Worm (Caenorhabditis elegans) whole organism, L3 larva: Measurements from ENCODE around the gene H25K10.1.

Source experiments
- R02D3.7 ChIP-seq: fragments of 150-350 bp; optimal IDR thresholded peaks from 2 replicates; lab custom pipeline; 2014; ENCODE audit warnings: missing biosample characterization, missing genetic modification characterization
- aly-2 ChIP-seq: fragments of 150-350 bp; optimal IDR thresholded peaks from 2 replicates; lab custom pipeline; 2014; ENCODE audit warnings: missing biosample characterization, missing genetic modification characterization
- ama-1 ChIP-seq: fragments of 150-350 bp; optimal IDR thresholded peaks from 2 replicates; lab custom pipeline; 2018
- ceh-16 ChIP-seq: sonication (generic microtip); optimal IDR thresholded peaks from 2 replicates; lab custom pipeline; 2017; ENCODE audit warnings: missing biosample characterization, missing genetic modification characterization
- ceh-28 ChIP-seq: fragments of 150-350 bp; optimal IDR thresholded peaks from 2 replicates; lab custom pipeline; 2014; ENCODE audit warnings: missing biosample characterization, missing genetic modification reagents, missing genetic modification characterization
- ceh-82 ChIP-seq: fragments of 150-350 bp; optimal IDR thresholded peaks from 2 replicates; lab custom pipeline; 2014; ENCODE audit warnings: missing biosample characterization, missing genetic modification characterization
- ceh-9 ChIP-seq: sonication (generic microtip); optimal IDR thresholded peaks from 2 replicates; lab custom pipeline; 2018; ENCODE audit warnings: missing biosample characterization, missing genetic modification characterization
- daf-12 ChIP-seq: fragments of 150-350 bp; optimal IDR thresholded peaks from 2 replicates; lab custom pipeline; 2014; ENCODE audit warnings: missing biosample characterization, missing genetic modification reagents, missing genetic modification characterization
- egl-27 ChIP-seq: sonication (generic microtip); optimal IDR thresholded peaks from 4 replicates; lab custom pipeline; 2017; ENCODE audit warnings: missing biosample characterization, missing genetic modification reagents, missing genetic modification characterization
- elt-1 ChIP-seq: fragments of 150-350 bp; optimal IDR thresholded peaks from 2 replicates; lab custom pipeline; 2014; ENCODE audit warnings: missing biosample characterization, missing genetic modification characterization
- elt-2 ChIP-seq: sonication (generic microtip); optimal IDR thresholded peaks from 2 replicates; lab custom pipeline; 2016; ENCODE audit warnings: missing genetic modification reagents, mild to moderate bottlenecking, missing genetic modification characterization, missing compliant biosample characterization
- elt-3 ChIP-seq, 3 experiments: fragments of 150-350 bp in 1 of 3; sonication (generic microtip) in 2 of 3; optimal IDR thresholded peaks; 2 replicates in 2 of 3; 4 replicates in 1 of 3; lab custom pipeline; 2014 to 2017; ENCODE audit warnings: missing biosample characterization in 3 of 3, missing genetic modification characterization in 3 of 3
- eor-1 ChIP-seq, 2 experiments: fragments of 150-350 bp; optimal IDR thresholded peaks; 2 replicates each; lab custom pipeline; 2014 to 2018; ENCODE audit warnings: missing biosample characterization in 2 of 2, missing genetic modification characterization in 2 of 2
- fkh-2 ChIP-seq: fragments of 150-350 bp; optimal IDR thresholded peaks from 2 replicates; lab custom pipeline; 2014; ENCODE audit warnings: missing biosample characterization, missing genetic modification reagents, missing genetic modification characterization
- fos-1 ChIP-seq: fragments of 150-350 bp; optimal IDR thresholded peaks from 2 replicates; lab custom pipeline; 2014; ENCODE audit warnings: missing biosample characterization, missing genetic modification characterization
- hmg-11 ChIP-seq: sonication (generic microtip); optimal IDR thresholded peaks from 2 replicates; lab custom pipeline; 2016; ENCODE audit warnings: missing genetic modification characterization, missing compliant biosample characterization
- jun-1 ChIP-seq: fragments of 150-350 bp; optimal IDR thresholded peaks from 2 replicates; lab custom pipeline; 2014; ENCODE audit warnings: missing biosample characterization, missing genetic modification reagents, missing genetic modification characterization
- lin-15B ChIP-seq: fragments of 150-350 bp; optimal IDR thresholded peaks from 2 replicates; lab custom pipeline; 2014; ENCODE audit warnings: missing biosample characterization, missing genetic modification characterization
- lin-39 ChIP-seq: fragments of 150-350 bp; optimal IDR thresholded peaks from 2 replicates; lab custom pipeline; 2018; ENCODE audit warnings: missing biosample characterization, missing genetic modification reagents, missing genetic modification characterization
- mdl-1 ChIP-seq: fragments of 150-350 bp; optimal IDR thresholded peaks from 2 replicates; lab custom pipeline; 2014; ENCODE audit warnings: missing biosample characterization, missing genetic modification characterization
- mml-1 ChIP-seq: fragments of 150-350 bp; sonication (generic microtip); optimal IDR thresholded peaks from 3 replicates; lab custom pipeline; 2014; ENCODE audit warnings: missing biosample characterization, missing genetic modification characterization
- nfya-1 ChIP-seq: sonication (generic microtip); optimal IDR thresholded peaks from 2 replicates; lab custom pipeline; 2017; ENCODE audit warnings: missing genetic modification characterization, mild to moderate bottlenecking, missing compliant biosample characterization, antibody characterized with exemption, moderate library complexity; ENCODE audit not compliant: insufficient read depth
- nhr-12 ChIP-seq: fragments of 150-350 bp; optimal IDR thresholded peaks from 2 replicates; lab custom pipeline; 2014; ENCODE audit warnings: missing biosample characterization, missing genetic modification characterization
- nhr-23 ChIP-seq: fragments of 150-350 bp; optimal IDR thresholded peaks from 2 replicates; lab custom pipeline; 2014; ENCODE audit warnings: missing biosample characterization, missing genetic modification reagents, missing genetic modification characterization
- nhr-25 ChIP-seq: sonication (generic microtip); optimal IDR thresholded peaks from 2 replicates; lab custom pipeline; 2017; ENCODE audit warnings: missing biosample characterization, missing genetic modification characterization
- nhr-28 ChIP-seq: fragments of 150-350 bp; optimal IDR thresholded peaks from 2 replicates; lab custom pipeline; 2014; ENCODE audit warnings: missing biosample characterization, missing genetic modification characterization
- nhr-43 ChIP-seq: sonication (generic microtip); optimal IDR thresholded peaks from 2 replicates; lab custom pipeline; 2016; ENCODE audit warnings: mild to moderate bottlenecking, missing genetic modification characterization, missing compliant biosample characterization; ENCODE audit not compliant: poor library complexity, severe bottlenecking
- nhr-67 ChIP-seq: fragments of 150-350 bp; optimal IDR thresholded peaks from 2 replicates; lab custom pipeline; 2014; ENCODE audit warnings: missing biosample characterization, missing genetic modification characterization
- nhr-76 ChIP-seq: fragments of 150-350 bp; sonication (generic microtip); optimal IDR thresholded peaks from 5 replicates; lab custom pipeline; 2014; ENCODE audit warnings: missing biosample characterization, missing genetic modification characterization
- pha-4 ChIP-seq: fragments of 150-350 bp; optimal IDR thresholded peaks from 2 replicates; lab custom pipeline; 2014; ENCODE audit warnings: missing biosample characterization, missing genetic modification reagents, missing genetic modification characterization
- pqm-1 ChIP-seq: fragments of 150-350 bp; optimal IDR thresholded peaks from 2 replicates; lab custom pipeline; 2017; ENCODE audit warnings: missing biosample characterization, missing genetic modification characterization, inconsistent platforms
- snpc-4 ChIP-seq: fragments of 150-350 bp; optimal IDR thresholded peaks from 2 replicates; lab custom pipeline; 2014; ENCODE audit warnings: missing biosample characterization, missing genetic modification characterization
- tbx-2 ChIP-seq: sonication (generic microtip); optimal IDR thresholded peaks from 2 replicates; lab custom pipeline; 2016; ENCODE audit warnings: mild to moderate bottlenecking, missing genetic modification characterization, missing compliant biosample characterization
- unc-39 ChIP-seq: sonication (generic microtip); optimal IDR thresholded peaks from 4 replicates; lab custom pipeline; 2017; ENCODE audit warnings: missing biosample characterization, missing genetic modification characterization
- unc-62 ChIP-seq: fragments of 150-350 bp; sonication (generic microtip); optimal IDR thresholded peaks from 4 replicates; lab custom pipeline; 2014; ENCODE audit warnings: missing biosample characterization, missing genetic modification reagents, missing genetic modification characterization
- zag-1 ChIP-seq: fragments of 150-350 bp; optimal IDR thresholded peaks from 2 replicates; lab custom pipeline; 2014; ENCODE audit warnings: missing biosample characterization, missing genetic modification characterization

H25K10.1 gene

ce11 chrIV:16178433-16178832 lies 23.7 kb upstream of the H25K10.1 start:
- TF ChIP-seq pqm-1 (tag; lab: Kevin White, UChicago) (peak; percentile 91), elt-2 (tag; lab: Kevin White, UChicago) (peak; percentile 93), eor-1 (tag; optimal IDR thresholded peaks at IDR 0.05; lab: Kevin White, UChicago) (no peak)
- TF ChIP-seq, all 47 proteins: peak for 2

- TF ChIP-seq egl-27 (tag; lab: Kevin White, UChicago) (peak; percentile 6), elt-1 (peak; percentile 31), nhr-25 (peak; percentile 64), mml-1 (tag; lab: Kevin White, UChicago) (no peak), elt-2 (tag; lab: Kevin White, UChicago) (peak; percentile 99), ceh-28 (tag; lab: Kevin White, UChicago) (peak; percentile 63), nhr-43 (tag; lab: Kevin White, UChicago) (peak; percentile 78), ceh-16 (tag; lab: Kevin White, UChicago) (no peak), jun-1 (tag; lab: Kevin White, UChicago) (peak; percentile 87), mdl-1 (tag; lab: Kevin White, UChicago) (peak; percentile 28), R02D3.7 (tag; lab: Kevin White, UChicago) (peak; percentile 2), snpc-4 (tag; lab: Kevin White, UChicago) (peak; percentile 74), daf-12 (tag; lab: Kevin White, UChicago) (no peak), ceh-82 (tag; lab: Kevin White, UChicago) (no peak), fos-1 (tag; lab: Kevin White, UChicago) (no peak), tbx-2 (tag; lab: Kevin White, UChicago) (no peak), nfya-1 (tag; lab: Kevin White, UChicago) (peak; percentile 45), eor-1 (tag; optimal IDR thresholded peaks at IDR 0.05; lab: Kevin White, UChicago) (no peak), pha-4 (tag; lab: Kevin White, UChicago) (peak; percentile 62), lin-15B (tag; lab: Kevin White, UChicago) (no peak), nhr-23 (tag; lab: Kevin White, UChicago) (peak; percentile 63), pqm-1 (tag; lab: Kevin White, UChicago) (peak; percentile 92), aly-2 (tag; lab: Kevin White, UChicago) (no peak), zag-1 (tag; lab: Kevin White, UChicago) (no peak), nhr-12 (tag; lab: Kevin White, UChicago) (no peak), nhr-28 (tag; lab: Kevin White, UChicago) (no peak), unc-62 (GFP tag; lab: Kevin White, UChicago) (peak; percentile 37), elt-3 (tag; optimal IDR thresholded peaks at IDR 0.05; lab: Kevin White, UChicago) (peak in 2 of 3 experiments; percentile 38 to 78)
These were observed 21.2 kb upstream of the H25K10.1 start for ce11 chrIV:16180898-16181482.

DNA sequence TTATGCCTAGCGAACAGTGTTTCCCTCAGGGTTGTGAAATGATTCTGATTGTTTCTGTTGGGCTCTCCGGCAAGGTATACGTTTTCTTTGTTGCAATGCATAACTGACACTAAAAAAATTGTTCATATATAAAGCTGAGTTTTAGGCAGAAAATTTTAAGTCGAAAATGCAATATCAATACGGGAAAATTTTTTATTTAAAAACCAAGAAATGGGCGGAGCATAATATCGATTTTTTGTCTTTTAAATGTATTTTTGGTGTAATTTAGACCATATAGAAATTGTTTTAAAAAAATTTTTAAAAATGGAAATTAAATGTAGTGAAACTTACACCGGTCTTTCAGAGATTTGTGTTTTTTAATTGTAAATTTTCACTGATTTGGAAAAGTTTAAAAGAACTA lies 17.7 kb upstream of the H25K10.1 start, which contains the start of gene Y105C5B.1413:
Y105C5B.1413 (minus strand) TSS at position 101 of the 400 bp plus-strand sequence.
- no peak for TF ChIP-seq fkh-2 (tag; lab: Kevin White, UChicago)
- TF ChIP-seq nfya-1 (tag; lab: Kevin White, UChicago), result no peak
- TF ChIP-seq ama-1 (lab: Kevin White, UChicago), result no peak
- no peak for TF ChIP-seq lin-39 (tag; lab: Kevin White, UChicago)
- no peak for TF ChIP-seq R02D3.7 (tag; lab: Kevin White, UChicago)
- TF ChIP-seq elt-3 (tag; optimal IDR thresholded peaks at IDR 0.05; lab: Kevin White, UChicago), result no peak
- no peak for TF ChIP-seq pqm-1 (tag; lab: Kevin White, UChicago)
- TF ChIP-seq ceh-9, result no peak
- no peak for TF ChIP-seq elt-2 (tag; lab: Kevin White, UChicago)
- TF ChIP-seq nhr-76 (tag; lab: Kevin White, UChicago), result no peak
- no peak for TF ChIP-seq unc-39 (tag; lab: Kevin White, UChicago)
- no peak for TF ChIP-seq mdl-1 (tag; lab: Kevin White, UChicago)
- TF ChIP-seq nhr-67 (tag; lab: Kevin White, UChicago), result no peak
- TF ChIP-seq fos-1 (tag; lab: Kevin White, UChicago), result no peak
- no peak for TF ChIP-seq ceh-28 (tag; lab: Kevin White, UChicago)
- no peak for TF ChIP-seq nhr-25
- no peak for TF ChIP-seq hmg-11 (tag; lab: Kevin White, UChicago)
